Worm (Caenorhabditis elegans): ENCODE results near the gene prx-12.

- no peak for TF ChIP-seq him-1 (tag; optimal IDR thresholded peaks at IDR 0.05)
- no peak for TF ChIP-seq dao-5 (tag; optimal IDR thresholded peaks at IDR 0.05)
Observed at ce11 chrX:11357516-11357915, 35.6 kb upstream of the prx-12 start, which contains the start of gene pgp-4.

Measured in whole organism, L4/young adult.